Fruit fly (Drosophila melanogaster) whole organism, embryonic: ENCODE measurements around the gene Est-Q.

ENCODE experiments used
- Adf1 ChIP-seq: fragments of 200-800 bp; sonication (Bioruptor generic); IDR thresholded peaks from 2 replicates; pipeline ENCODE4 v1.3.6; 2022; ENCODE audit warnings: missing biosample characterization, missing genetic modification characterization
- Atf3 ChIP-seq: fragments of 200-800 bp; sonication (Bioruptor generic); optimal IDR thresholded peaks from 3 replicates; lab custom pipeline; 2016; ENCODE audit warnings: missing biosample characterization, missing genetic modification characterization
- Atf6 ChIP-seq: fragments of 200-800 bp; sonication (Bioruptor generic); IDR thresholded peaks from 2 replicates; pipeline ENCODE4 v1.3.6; 2022; ENCODE audit warnings: missing biosample characterization, missing genetic modification characterization
- CG10147 ChIP-seq: fragments of 200-800 bp; sonication (Bioruptor generic); optimal IDR thresholded peaks from 2 replicates; lab custom pipeline; 2019; ENCODE audit warnings: missing biosample characterization, mild to moderate bottlenecking, missing genetic modification characterization, moderate library complexity
- CG10565 ChIP-seq: fragments of 200-800 bp; sonication (Bioruptor generic); optimal IDR thresholded peaks from 3 replicates; lab custom pipeline; 2016; ENCODE audit warnings: missing biosample characterization, mild to moderate bottlenecking, missing genetic modification characterization
- CG10654 ChIP-seq: fragments of 200-800 bp; sonication (Bioruptor generic); optimal IDR thresholded peaks from 2 replicates; lab custom pipeline; 2016; ENCODE audit warnings: missing biosample characterization, missing genetic modification characterization
- CG11093 ChIP-seq: fragments of 200-800 bp; sonication (Bioruptor generic); IDR thresholded peaks from 3 replicates; pipeline ENCODE4 v1.3.6; 2022; ENCODE audit warnings: missing biosample characterization, missing genetic modification characterization
- CG11398 ChIP-seq: fragments of 200-800 bp; sonication (Bioruptor generic); optimal IDR thresholded peaks from 2 replicates; lab custom pipeline; 2016; ENCODE audit warnings: missing biosample characterization, missing genetic modification characterization
- CG12219 ChIP-seq: fragments of 200-800 bp; sonication (Bioruptor generic); optimal IDR thresholded peaks from 3 replicates; lab custom pipeline; 2018; ENCODE audit warnings: missing biosample characterization, mild to moderate bottlenecking, missing genetic modification characterization
- CG12744 ChIP-seq: fragments of 200-800 bp; sonication (Bioruptor generic); optimal IDR thresholded peaks from 2 replicates; lab custom pipeline; 2016; ENCODE audit warnings: missing biosample characterization, missing genetic modification characterization
- CG16813 ChIP-seq: fragments of 200-800 bp; sonication (Bioruptor generic); IDR thresholded peaks from 3 replicates; pipeline ENCODE4 v1.3.6; 2022; ENCODE audit warnings: missing biosample characterization, missing genetic modification characterization; ENCODE audit not compliant: partially characterized antibody
- CG31365 ChIP-seq: fragments of 200-800 bp; sonication (Bioruptor generic); optimal IDR thresholded peaks from 2 replicates; lab custom pipeline; 2018; ENCODE audit warnings: missing biosample characterization, mild to moderate bottlenecking, missing genetic modification characterization
- CG32767 ChIP-seq: fragments of 200-800 bp; sonication (Bioruptor generic); IDR thresholded peaks from 2 replicates; pipeline ENCODE4 v1.3.6; 2022; ENCODE audit warnings: missing biosample characterization, missing genetic modification characterization
- CG34422 ChIP-seq: fragments of 200-800 bp; sonication (Bioruptor generic); IDR thresholded peaks from 3 replicates; pipeline ENCODE4 v1.3.6; 2022; ENCODE audit warnings: missing biosample characterization, missing genetic modification characterization
- CG42726 ChIP-seq: fragments of 200-800 bp; sonication (Bioruptor generic); IDR thresholded peaks from 2 replicates; pipeline ENCODE4 v1.3.6; 2022; ENCODE audit warnings: missing biosample characterization, missing genetic modification characterization; ENCODE audit not compliant: partially characterized antibody
- CG4854 ChIP-seq: fragments of 200-800 bp; sonication (Bioruptor generic); optimal IDR thresholded peaks from 2 replicates; lab custom pipeline; 2016; ENCODE audit warnings: missing biosample characterization, missing genetic modification characterization, inconsistent platforms
- CG6654 ChIP-seq: fragments of 200-800 bp; sonication (Bioruptor generic); optimal IDR thresholded peaks from 2 replicates; lab custom pipeline; 2017; ENCODE audit warnings: missing biosample characterization, mild to moderate bottlenecking, missing genetic modification characterization
- CG7928 ChIP-seq: fragments of 200-800 bp; sonication (Bioruptor generic); optimal IDR thresholded peaks from 2 replicates; lab custom pipeline; 2017; ENCODE audit warnings: missing biosample characterization, mild to moderate bottlenecking, missing genetic modification characterization
- CG7987 ChIP-seq: fragments of 200-800 bp; sonication (Bioruptor generic); optimal IDR thresholded peaks from 2 replicates; lab custom pipeline; 2018; ENCODE audit warnings: missing biosample characterization, mild to moderate bottlenecking, missing genetic modification characterization, moderate library complexity
- CG8478 ChIP-seq: fragments of >200 bp; optimal IDR thresholded peaks from 2 replicates; lab custom pipeline; 2018
- CG9215 ChIP-seq: fragments of 200-800 bp; sonication (Bioruptor generic); IDR thresholded peaks from 2 replicates; pipeline ENCODE4 v1.3.6; 2022; ENCODE audit warnings: missing biosample characterization, missing genetic modification characterization
- Camta ChIP-seq: fragments of 200-800 bp; sonication (Bioruptor generic); optimal IDR thresholded peaks from 2 replicates; lab custom pipeline; 2016; ENCODE audit warnings: missing biosample characterization, missing genetic modification characterization
- D19B ChIP-seq: fragments of 200-800 bp; sonication (Bioruptor generic); optimal IDR thresholded peaks from 2 replicates; lab custom pipeline; 2017; ENCODE audit warnings: missing biosample characterization, mild to moderate bottlenecking, missing genetic modification characterization
- Doc2 ChIP-seq: fragments of 200-800 bp; sonication (Bioruptor generic); IDR thresholded peaks from 2 replicates; pipeline ENCODE4 v1.3.6; 2022; ENCODE audit warnings: missing biosample characterization, missing genetic modification characterization
- GATAe ChIP-seq: fragments of 200-800 bp; sonication (Bioruptor generic); conservative IDR thresholded peaks from 2 replicates; pipeline ENCODE4 v1.3.6; 2022; ENCODE audit warnings: missing biosample characterization, missing genetic modification characterization
- H2.0 ChIP-seq: fragments of 200-800 bp; sonication (Bioruptor generic); IDR thresholded peaks from 2 replicates; pipeline ENCODE4 v1.3.6; 2022; ENCODE audit warnings: missing biosample characterization, missing genetic modification characterization
- HHEX ChIP-seq: fragments of 200-800 bp; sonication (Bioruptor generic); optimal IDR thresholded peaks from 3 replicates; lab custom pipeline; 2017; ENCODE audit warnings: missing biosample characterization, mild to moderate bottlenecking, missing genetic modification characterization, missing genetic modification reagents
- Kr ChIP-seq: fragments of 200-800 bp; sonication (Bioruptor generic); optimal IDR thresholded peaks from 2 replicates; lab custom pipeline; 2017; ENCODE audit warnings: missing biosample characterization, mild to moderate bottlenecking, missing genetic modification characterization
- MBD-R2 ChIP-seq: fragments of 200-800 bp; sonication (Bioruptor generic); IDR thresholded peaks from 2 replicates; pipeline ENCODE4 v1.3.6; 2022; ENCODE audit warnings: missing biosample characterization, missing genetic modification characterization
- NK7.1 ChIP-seq: fragments of 200-800 bp; sonication (Bioruptor generic); optimal IDR thresholded peaks from 3 replicates; lab custom pipeline; 2016; ENCODE audit warnings: missing biosample characterization, missing genetic modification characterization
- Oli ChIP-seq: fragments of 200-800 bp; sonication (Bioruptor generic); optimal IDR thresholded peaks from 2 replicates; lab custom pipeline; 2018; ENCODE audit warnings: missing biosample characterization, mild to moderate bottlenecking, missing genetic modification characterization, moderate library complexity
- Usf ChIP-seq: fragments of 200-800 bp; sonication (Bioruptor generic); optimal IDR thresholded peaks from 2 replicates; lab custom pipeline; 2017; ENCODE audit warnings: missing genotype, missing biosample characterization, missing genetic modification characterization
- Xrp1 ChIP-seq: fragments of 200-800 bp; sonication (Bioruptor generic); IDR thresholded peaks from 2 replicates; pipeline ENCODE4 v1.3.6; 2022; ENCODE audit warnings: missing biosample characterization, missing genetic modification characterization
- abd-A ChIP-seq: fragments of 200-800 bp; sonication (Bioruptor generic); optimal IDR thresholded peaks from 3 replicates; lab custom pipeline; 2019; ENCODE audit warnings: missing biosample characterization, mild to moderate bottlenecking, missing genetic modification characterization, moderate library complexity
- ash1 ChIP-seq: fragments of 200-800 bp; sonication (Bioruptor generic); optimal IDR thresholded peaks from 2 replicates; lab custom pipeline; 2018; ENCODE audit warnings: missing biosample characterization, mild to moderate bottlenecking, missing genetic modification characterization
- cad ChIP-seq: fragments of >200 bp; optimal IDR thresholded peaks from 2 replicates; lab custom pipeline; 2017; ENCODE audit warnings: missing biosample characterization, missing genetic modification characterization
- corto ChIP-seq: fragments of 200-800 bp; sonication (Bioruptor generic); optimal IDR thresholded peaks from 2 replicates; lab custom pipeline; 2016; ENCODE audit warnings: missing biosample characterization, mild to moderate bottlenecking, missing genetic modification characterization, moderate library complexity
- croc ChIP-seq: fragments of 200-800 bp; sonication (Bioruptor generic); conservative IDR thresholded peaks from 3 replicates; pipeline ENCODE4 v1.3.6; 2022; ENCODE audit warnings: missing biosample characterization, missing genetic modification characterization
- dati ChIP-seq: fragments of 200-800 bp; sonication (Bioruptor generic); IDR thresholded peaks from 2 replicates; pipeline ENCODE4 v1.3.6; 2022; ENCODE audit warnings: missing biosample characterization, missing genetic modification characterization
- dmrt11E ChIP-seq: fragments of 200-800 bp; sonication (Bioruptor generic); optimal IDR thresholded peaks from 3 replicates; lab custom pipeline; 2018; ENCODE audit warnings: missing biosample characterization, mild to moderate bottlenecking, missing genetic modification characterization, moderate library complexity
- ems ChIP-seq: fragments of 200-800 bp; sonication (Bioruptor generic); optimal IDR thresholded peaks from 3 replicates; lab custom pipeline; 2016; ENCODE audit warnings: missing biosample characterization, missing genetic modification characterization
- en ChIP-seq: fragments of 200-800 bp; sonication (Bioruptor generic); optimal IDR thresholded peaks from 2 replicates; lab custom pipeline; 2016; ENCODE audit warnings: missing biosample characterization, missing genetic modification characterization
- esg ChIP-seq: fragments of 200-800 bp; sonication (Bioruptor generic); conservative IDR thresholded peaks from 2 replicates; pipeline ENCODE4 v1.3.6; 2022; ENCODE audit warnings: missing biosample characterization, missing genetic modification characterization
- fu2 ChIP-seq: fragments of 200-800 bp; sonication (Bioruptor generic); optimal IDR thresholded peaks from 2 replicates; lab custom pipeline; 2016; ENCODE audit warnings: missing biosample characterization, missing genetic modification characterization
- gsb ChIP-seq: fragments of 200-800 bp; sonication (Bioruptor generic); IDR thresholded peaks from 2 replicates; pipeline ENCODE4 v1.3.6; 2022; ENCODE audit warnings: missing biosample characterization, missing genetic modification characterization
- lmd ChIP-seq: fragments of 200-800 bp; sonication (Bioruptor generic); IDR thresholded peaks from 2 replicates; pipeline ENCODE4 v1.3.6; 2022; ENCODE audit warnings: missing biosample characterization, missing genetic modification characterization
- nerfin-1 ChIP-seq: fragments of 200-800 bp; sonication (Bioruptor generic); optimal IDR thresholded peaks from 3 replicates; lab custom pipeline; 2019; ENCODE audit warnings: missing biosample characterization, mild to moderate bottlenecking, missing genetic modification characterization, moderate library complexity
- nom ChIP-seq: fragments of 200-800 bp; sonication (Bioruptor generic); optimal IDR thresholded peaks from 2 replicates; lab custom pipeline; 2017; ENCODE audit warnings: missing biosample characterization, missing genetic modification characterization, mild to moderate bottlenecking, moderate library complexity, missing genetic modification reagents
- odd ChIP-seq: fragments of 200-800 bp; sonication (Bioruptor generic); optimal IDR thresholded peaks from 2 replicates; lab custom pipeline; 2017; ENCODE audit warnings: missing biosample characterization, mild to moderate bottlenecking, missing genetic modification characterization
- p53 ChIP-seq: fragments of 200-800 bp; sonication (Bioruptor generic); optimal IDR thresholded peaks from 2 replicates; lab custom pipeline; 2016; ENCODE audit warnings: missing biosample characterization, missing genetic modification characterization
- pb ChIP-seq: fragments of 200-800 bp; sonication (Bioruptor generic); optimal IDR thresholded peaks from 3 replicates; lab custom pipeline; 2016; ENCODE audit warnings: missing biosample characterization, missing genetic modification characterization
- trh ChIP-seq: fragments of 200-800 bp; sonication (Bioruptor generic); optimal IDR thresholded peaks from 2 replicates; lab custom pipeline; 2016; ENCODE audit warnings: missing biosample characterization, missing genetic modification characterization

Est-Q gene

dm6 chr3L:21533270-21533948 is 32.2 kb downstream of the Est-Q start, which contains the start of gene Mkrn1 (continued):
- TF ChIP-seq trh (GFP tag; lab: Kevin White, UChicago), result no peak
- no peak for TF ChIP-seq Kr (GFP tag; lab: Kevin White, UChicago)
- peak; percentile 65 for TF ChIP-seq MBD-R2 (GFP tag; lab: Robert Waterston, UW)
- TF ChIP-seq nom (GFP tag; lab: Kevin White, UChicago), result peak; percentile 41
- TF ChIP-seq CG31365 (tag; lab: Kevin White, UChicago), result no peak
- TF ChIP-seq Oli, result no peak
- no peak for TF ChIP-seq Doc2 (GFP tag; lab: Robert Waterston, UW)
- no peak for TF ChIP-seq CG7928
- no peak for TF ChIP-seq CG10565 (GFP tag; lab: Kevin White, UChicago)
- TF ChIP-seq nerfin-1 (tag; lab: Kevin White, UChicago), result peak; percentile 89
- TF ChIP-seq en (GFP tag; lab: Kevin White, UChicago), result no peak
- no peak for TF ChIP-seq CG7987 (GFP tag; lab: Kevin White, UChicago)
- TF ChIP-seq pb (GFP tag; lab: Kevin White, UChicago), result no peak
- no peak for TF ChIP-seq fu2
- TF ChIP-seq dmrt11E, result no peak
- no peak for TF ChIP-seq CG11093 (GFP tag; lab: Robert Waterston, UW)
- no peak for TF ChIP-seq CG6654 (GFP tag; lab: Kevin White, UChicago)
- TF ChIP-seq HHEX (GFP tag; lab: Kevin White, UChicago), result no peak
- peak; percentile 94 for TF ChIP-seq CG16813 (GFP tag; lab: Robert Waterston, UW)
- TF ChIP-seq dati (GFP tag; lab: Robert Waterston, UW), result no peak
- TF ChIP-seq cad, result no peak
- TF ChIP-seq CG9215 (GFP tag; lab: Robert Waterston, UW), result no peak
- TF ChIP-seq CG34422 (GFP tag; lab: Robert Waterston, UW), result no peak
- TF ChIP-seq esg (GFP tag; lab: Robert Waterston, UW), result no peak
- TF ChIP-seq CG8478 (lab: Kevin White, UChicago), result no peak
- TF ChIP-seq CG11398 (GFP tag; lab: Kevin White, UChicago), result no peak
- no peak for TF ChIP-seq Xrp1 (GFP tag; lab: Robert Waterston, UW)
- TF ChIP-seq croc (GFP tag; lab: Robert Waterston, UW), result no peak
- TF ChIP-seq Adf1, result no peak
- no peak for TF ChIP-seq Atf3
- TF ChIP-seq corto (GFP tag; lab: Kevin White, UChicago), result no peak
- TF ChIP-seq abd-A, result no peak
- TF ChIP-seq p53 (GFP tag; lab: Kevin White, UChicago), result no peak
- no peak for TF ChIP-seq odd
- no peak for TF ChIP-seq Usf (GFP tag; lab: Kevin White, UChicago)
- no peak for TF ChIP-seq CG4854
- TF ChIP-seq CG12744 (GFP tag; lab: Kevin White, UChicago), result no peak
- no peak for TF ChIP-seq Atf6 (GFP tag; lab: Robert Waterston, UW)
- no peak for TF ChIP-seq ash1
- TF ChIP-seq H2.0 (GFP tag; lab: Robert Waterston, UW), result no peak
- TF ChIP-seq CG10147 (GFP tag; lab: Kevin White, UChicago), result no peak
- TF ChIP-seq GATAe, result no peak
- no peak for TF ChIP-seq Camta (GFP tag; lab: Kevin White, UChicago)
- TF ChIP-seq CG12219 (GFP tag; lab: Kevin White, UChicago), result no peak
- no peak for TF ChIP-seq gsb (GFP tag; lab: Robert Waterston, UW)
- no peak for TF ChIP-seq NK7.1
- no peak for TF ChIP-seq CG32767 (GFP tag; lab: Robert Waterston, UW)
- TF ChIP-seq D19B (GFP tag; lab: Kevin White, UChicago), result peak; percentile 88
- TF ChIP-seq lmd (GFP tag; lab: Robert Waterston, UW), result no peak
- TF ChIP-seq CG42726 (GFP tag; lab: Robert Waterston, UW), result peak; percentile 51; the same call in 1 of the 2 replicates
- TF ChIP-seq CG10654 (GFP tag; lab: Kevin White, UChicago), result no peak
- no peak for TF ChIP-seq ems (GFP tag; lab: Kevin White, UChicago)
